Worm (Caenorhabditis elegans) whole organism, young adult: ENCODE results near the gene srw-87.
"Not testable (repeated sequence)": the region's sequence is repeated elsewhere in the genome, so short reads cannot be mapped to it uniquely, and the experiment has no call there.

Experiments used
- B0261.1 ChIP-seq: sonication (generic microtip); optimal IDR thresholded peaks from 2 replicates; lab custom pipeline; 2016; ENCODE audit warnings: mild to moderate bottlenecking, missing genetic modification characterization, moderate library complexity, missing compliant biosample characterization
- D2030.7 ChIP-seq: fragments of 200-800 bp; sonication (Bioruptor generic); IDR thresholded peaks from 2 replicates; pipeline ENCODE4 v1.3.6; 2022; ENCODE audit warnings: missing genetic modification reagents, missing genetic modification characterization, missing compliant biosample characterization
- F49E8.2 ChIP-seq: sonication (generic microtip); optimal IDR thresholded peaks from 3 replicates; lab custom pipeline; 2017; ENCODE audit warnings: missing genetic modification characterization, mild to moderate bottlenecking, missing compliant biosample characterization, antibody characterized with exemption, moderate library complexity; ENCODE audit not compliant: insufficient read depth
- Y56A3A.18 ChIP-seq: fragments of 200-800 bp; sonication (Bioruptor generic); IDR thresholded peaks from 2 replicates; pipeline ENCODE4 v1.3.6; 2022; ENCODE audit warnings: missing genetic modification reagents, missing genetic modification characterization, missing compliant biosample characterization
- Y95B8A.8 ChIP-seq: fragments of 200-800 bp; sonication (Bioruptor generic); IDR thresholded peaks from 2 replicates; pipeline ENCODE4 v1.3.6; 2022; ENCODE audit warnings: missing genetic modification reagents, missing genetic modification characterization, missing compliant biosample characterization
- cebp-2 ChIP-seq: fragments of 200-800 bp; sonication (Bioruptor generic); IDR thresholded peaks from 2 replicates; pipeline ENCODE4 v1.3.6; 2022; ENCODE audit warnings: missing genetic modification characterization, missing compliant biosample characterization
- chd-7 ChIP-seq: sonication (generic microtip); optimal IDR thresholded peaks from 2 replicates; lab custom pipeline; 2016; ENCODE audit warnings: mild to moderate bottlenecking, missing genetic modification characterization, moderate library complexity, missing compliant biosample characterization
- die-1 ChIP-seq: sonication (generic microtip); optimal IDR thresholded peaks from 2 replicates; lab custom pipeline; 2016; ENCODE audit warnings: missing genotype, mild to moderate bottlenecking, missing genetic modification characterization, missing compliant biosample characterization
- dox-1 ChIP-seq: fragments of 200-800 bp; sonication (Bioruptor generic); IDR thresholded peaks from 2 replicates; pipeline ENCODE4 v1.3.6; 2022; ENCODE audit warnings: missing genetic modification reagents, missing genetic modification characterization, missing compliant biosample characterization
- egl-44 ChIP-seq: fragments of 200-800 bp; sonication (Bioruptor generic); IDR thresholded peaks from 2 replicates; pipeline ENCODE4 v1.3.6; 2022; ENCODE audit warnings: missing genetic modification reagents, missing genetic modification characterization, missing compliant biosample characterization
- egrh-3 ChIP-seq: fragments of 200-800 bp; sonication (Bioruptor generic); IDR thresholded peaks from 2 replicates; pipeline ENCODE4 v1.3.6; 2022; ENCODE audit warnings: missing genetic modification reagents, missing genetic modification characterization, missing compliant biosample characterization
- hmg-1.2 ChIP-seq: fragments of 200-800 bp; sonication (Bioruptor generic); IDR thresholded peaks from 2 replicates; pipeline ENCODE4 v1.3.6; 2022; ENCODE audit warnings: missing genetic modification reagents, missing genetic modification characterization, missing compliant biosample characterization
- hsf-1 ChIP-seq: fragments of 200-800 bp; sonication (Bioruptor generic); IDR thresholded peaks from 2 replicates; pipeline ENCODE4 v1.3.6; 2022; ENCODE audit warnings: missing genetic modification reagents, missing genetic modification characterization, missing compliant biosample characterization
- let-607 ChIP-seq, 2 experiments: fragments of 200-800 bp in 1 of 2; sonication (Bioruptor generic) in 1 of 2; sonication (generic microtip) in 1 of 2; optimal IDR thresholded peaks; 2 replicates each; lab custom pipeline; 2016 to 2018; ENCODE audit warnings: mild to moderate bottlenecking in 2 of 2, missing compliant biosample characterization in 2 of 2, missing genetic modification characterization in 2 of 2, moderate library complexity in 2 of 2, missing genotype in 1 of 2
- lin-26 ChIP-seq: fragments of 200-800 bp; sonication (Bioruptor generic); IDR thresholded peaks from 2 replicates; pipeline ENCODE4 v1.3.6; 2022; ENCODE audit warnings: missing genetic modification reagents, missing genetic modification characterization, missing compliant biosample characterization
- lin-40 ChIP-seq: sonication (generic microtip); optimal IDR thresholded peaks from 2 replicates; lab custom pipeline; 2016; ENCODE audit warnings: missing genetic modification characterization, mild to moderate bottlenecking, missing compliant biosample characterization, missing genotype, missing genetic modification reagents
- madf-10 ChIP-seq: sonication (generic microtip); optimal IDR thresholded peaks from 2 replicates; lab custom pipeline; 2016; ENCODE audit warnings: mild to moderate bottlenecking, missing genetic modification characterization, missing compliant biosample characterization
- mcd-1 ChIP-seq: fragments of 200-800 bp; sonication (Bioruptor generic); IDR thresholded peaks from 2 replicates; pipeline ENCODE4 v1.3.6; 2022; ENCODE audit warnings: missing genetic modification reagents, missing genetic modification characterization, missing compliant biosample characterization
- mxl-1 ChIP-seq: sonication (generic microtip); optimal IDR thresholded peaks from 2 replicates; lab custom pipeline; 2016; ENCODE audit warnings: missing genetic modification characterization, missing compliant biosample characterization
- nhr-90 ChIP-seq: sonication (generic microtip); optimal IDR thresholded peaks from 2 replicates; lab custom pipeline; 2016; ENCODE audit warnings: missing genotype, mild to moderate bottlenecking, missing genetic modification characterization, missing compliant biosample characterization
- pbrm-1 ChIP-seq: fragments of 200-800 bp; sonication (Bioruptor generic); IDR thresholded peaks from 2 replicates; pipeline ENCODE4 v1.3.6; 2022; ENCODE audit warnings: missing genetic modification reagents, missing genetic modification characterization, missing compliant biosample characterization
- rec-8 ChIP-seq, 2 experiments: sonication (generic microtip); optimal IDR thresholded peaks; 2 replicates each; lab custom pipeline; 2016; ENCODE audit warnings: mild to moderate bottlenecking in 2 of 2, missing genetic modification characterization in 2 of 2, missing genetic modification reagents in 2 of 2, missing genotype in 2 of 2, missing biosample characterization in 1 of 2, missing compliant biosample characterization in 1 of 2, moderate library complexity in 1 of 2
- rpc-1 ChIP-seq, 2 experiments: fragments of 150-350 bp in 1 of 2; sonication (generic microtip) in 1 of 2; optimal IDR thresholded peaks; 2 replicates each; lab custom pipeline; 2014 to 2018; ENCODE audit warnings: missing biosample characterization in 1 of 2, missing genetic modification characterization in 1 of 2, missing genetic modification reagents in 1 of 2, missing genotype in 1 of 2
- snpc-4 ChIP-seq, 5 experiments: fragments of 150-350 bp in 1 of 5; sonication (generic microtip) in 4 of 5; optimal IDR thresholded peaks; 2 replicates each; lab custom pipeline; 2014 to 2018; ENCODE audit warnings: missing genetic modification characterization in 5 of 5, missing biosample characterization in 3 of 5, antibody characterized with exemption in 2 of 5, mild to moderate bottlenecking in 2 of 5, missing compliant biosample characterization in 2 of 5, missing genotype in 2 of 5, moderate library complexity in 2 of 5, missing genetic modification reagents in 1 of 5
- tbp1 ChIP-seq: fragments of 200-800 bp; sonication (Bioruptor generic); optimal IDR thresholded peaks from 2 replicates; lab custom pipeline; 2018; ENCODE audit warnings: mild to moderate bottlenecking, missing genetic modification characterization, missing compliant biosample characterization
- tlf-1 ChIP-seq: fragments of 200-800 bp; sonication (Bioruptor generic); optimal IDR thresholded peaks from 2 replicates; lab custom pipeline; 2018; ENCODE audit warnings: mild to moderate bottlenecking, missing genetic modification characterization, missing compliant biosample characterization
- zim-3 ChIP-seq: sonication (generic microtip); optimal IDR thresholded peaks from 2 replicates; lab custom pipeline; 2017; ENCODE audit warnings: mild to moderate bottlenecking, missing genetic modification characterization, moderate library complexity, missing compliant biosample characterization
- ztf-18 ChIP-seq: sonication (generic microtip); optimal IDR thresholded peaks from 2 replicates; lab custom pipeline; 2016; ENCODE audit warnings: missing genotype, mild to moderate bottlenecking, missing genetic modification characterization, missing compliant biosample characterization
- ztf-25 ChIP-seq: fragments of 200-800 bp; sonication (Bioruptor generic); IDR thresholded peaks from 2 replicates; pipeline ENCODE4 v1.3.6; 2022; ENCODE audit warnings: missing genetic modification reagents, missing genetic modification characterization, missing compliant biosample characterization

srw-87 gene

ce11 chrV:16338287-16339092 lies 2.1 kb downstream of the srw-87 start, which contains the start of gene slc-9B.2 (continued):
- TF ChIP-seq let-607 (tag; optimal IDR thresholded peaks at IDR 0.05; lab: Kevin White, UChicago) (peak in 1 of 2 experiments; percentile 24), tbp1 (GFP tag; lab: Kevin White, UChicago) (peak; percentile 85), Y95B8A.8 (0 out of 2 replicates have a peak, but pooled peaks have one; percentile 11), F49E8.2 (tag; lab: Kevin White, UChicago) (peak; percentile 54), chd-7 (peak; percentile 23), tlf-1 (GFP tag; lab: Kevin White, UChicago) (peak; percentile 21), dox-1 (GFP tag; lab: Robert Waterston, UW) (peak; percentile 69; the same call in 1 of the 2 replicates), lin-40 (tag; lab: Kevin White, UChicago) (peak; percentile 25), snpc-4 (tag; optimal IDR thresholded peaks at IDR 0.05; lab: Kevin White, UChicago) (peak; percentile 7 to 77 (median 42)), madf-10 (peak; percentile 49), rec-8 (tag; optimal IDR thresholded peaks at IDR 0.05; lab: Kevin White, UChicago) (peak in 1 of 2 experiments; percentile 11), D2030.7 (peak; percentile 63), Y56A3A.18 (peak; percentile 60; the same call in 1 of the 2 replicates), mxl-1 (tag; lab: Kevin White, UChicago) (peak; percentile 16), nhr-90 (tag; lab: Kevin White, UChicago) (peak; percentile 41), zim-3 (tag; lab: Kevin White, UChicago) (peak; percentile 53), egl-44 (GFP tag; lab: Robert Waterston, UW) (0 out of 2 replicates have a peak, but pooled peaks have one; percentile 31), B0261.1 (peak; percentile 75)
- not testable (repeated sequence) for TF ChIP-seq snpc-4 (GFP tag; optimal IDR thresholded peaks at IDR 0.05; lab: Kevin White, UChicago)

DNA sequence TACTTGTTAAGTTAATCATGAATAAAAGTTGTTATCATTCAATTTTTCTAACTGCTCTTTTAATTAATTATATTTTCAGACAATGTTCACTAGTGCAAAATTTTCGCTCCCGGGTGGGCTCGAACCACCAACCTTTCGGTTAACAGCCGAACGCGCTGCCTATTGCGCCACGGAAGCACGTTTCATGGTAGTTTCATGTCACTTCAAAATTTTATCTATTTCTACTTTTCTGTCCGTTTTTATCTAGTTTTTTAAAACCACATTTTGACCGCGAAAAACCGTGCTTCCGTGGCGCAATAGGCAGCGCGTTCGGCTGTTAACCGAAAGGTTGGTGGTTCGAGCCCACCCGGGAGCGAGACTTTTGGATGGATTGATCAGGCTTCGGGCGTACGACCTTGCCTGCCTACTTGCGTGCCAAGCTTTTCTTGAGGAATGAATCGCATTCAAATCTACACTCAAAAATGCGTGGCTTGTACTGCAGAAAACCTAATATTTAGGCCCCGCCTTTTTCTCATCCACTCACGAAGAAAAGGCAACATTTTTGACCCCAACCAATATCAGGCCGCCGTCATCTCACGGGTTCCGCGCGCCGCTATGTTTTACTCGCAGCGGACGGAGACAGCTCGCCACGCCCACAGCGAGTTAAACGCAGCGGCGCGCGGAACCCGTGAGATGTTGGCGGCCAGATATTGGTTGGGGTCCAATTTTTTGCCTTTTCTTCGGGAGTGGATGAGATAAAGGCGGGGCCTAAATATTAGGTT lies 5.3 kb downstream of the srw-87 start:
- TF ChIP-seq egrh-3 (GFP tag; lab: Robert Waterston, UW) (0 out of 2 replicates have a peak, but pooled peaks have one; percentile 17), hmg-1.2 (GFP tag; lab: Robert Waterston, UW) (peak; percentile 33; the same call in 1 of the 2 replicates), die-1 (peak; percentile 13), F49E8.2 (tag; lab: Kevin White, UChicago) (peak; percentile 0), ztf-18 (peak; percentile 34), snpc-4 (tag; optimal IDR thresholded peaks at IDR 0.05; lab: Kevin White, UChicago) (peak in 2 of 4 experiments; percentile 77 to 81), nhr-90 (tag; lab: Kevin White, UChicago) (peak; percentile 10), madf-10 (peak; percentile 10), tbp1 (GFP tag; lab: Kevin White, UChicago) (peak; percentile 82), mcd-1 (0 out of 2 replicates have a peak, but pooled peaks have one; percentile 40), dox-1 (GFP tag; lab: Robert Waterston, UW) (0 out of 2 replicates have a peak, but pooled peaks have one; percentile 35), D2030.7 (0 out of 2 replicates have a peak, but pooled peaks have one; percentile 34), lin-26 (GFP tag; lab: Robert Waterston, UW) (peak; percentile 36; the same call in 1 of the 2 replicates), cebp-2 (0 out of 2 replicates have a peak, but pooled peaks have one; percentile 64), ztf-25 (GFP tag; lab: Robert Waterston, UW) (0 out of 2 replicates have a peak, but pooled peaks have one; percentile 2), hsf-1 (GFP tag; lab: Robert Waterston, UW) (0 out of 2 replicates have a peak, but pooled peaks have one; percentile 12), pbrm-1 (0 out of 2 replicates have a peak, but pooled peaks have one; percentile 43), B0261.1 (peak; percentile 67), rpc-1 (optimal IDR thresholded peaks at IDR 0.05; lab: Kevin White, UChicago) (peak; percentile 54), rpc-1 (tag; optimal IDR thresholded peaks at IDR 0.05; lab: Kevin White, UChicago) (peak; percentile 72)
- TF ChIP-seq snpc-4 (GFP tag; optimal IDR thresholded peaks at IDR 0.05; lab: Kevin White, UChicago) = not testable (repeated sequence)
- TF ChIP-seq, all 124 proteins: peak for 19; not testable (repeated sequence) for 105
